Worm (Caenorhabditis elegans): ENCODE measurements around the gene scl-17.

scl-17 gene

DNA sequence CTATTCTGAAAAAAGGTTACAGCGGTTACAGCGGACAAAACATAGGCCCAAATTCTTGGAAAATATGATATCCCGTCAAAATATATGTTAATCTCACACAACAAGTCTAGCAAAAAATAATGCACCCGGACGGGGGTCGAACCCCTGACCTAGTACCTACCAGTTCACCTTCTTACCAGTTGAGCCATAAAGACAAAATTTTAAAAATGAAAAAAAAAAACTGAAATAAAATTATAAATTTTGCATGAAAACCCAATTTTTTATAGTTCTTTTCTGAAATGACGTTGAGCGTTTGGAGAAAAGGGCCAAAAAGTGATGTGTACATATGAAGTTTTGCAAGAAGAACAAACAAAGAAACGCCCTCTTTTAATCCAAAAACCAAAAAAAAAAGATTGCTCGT, 37.4 kb downstream of the scl-17 start:
- TF ChIP-seq fkh-6 (tag; optimal IDR thresholded peaks at IDR 0.05) (no peak), lim-6 (tag; optimal IDR thresholded peaks at IDR 0.05) (no peak), nfya-1 (tag; optimal IDR thresholded peaks at IDR 0.05) (no peak), hlh-13 (GFP tag; optimal IDR thresholded peaks at IDR 0.05) (no peak), hlh-30 (tag; optimal IDR thresholded peaks at IDR 0.05; ENCODE audit: insufficient read depth) (no peak), sox-4 (tag; optimal IDR thresholded peaks at IDR 0.05) (no peak), ceh-34 (tag; optimal IDR thresholded peaks at IDR 0.05) (no peak), ceh-30 (tag; optimal IDR thresholded peaks at IDR 0.05) (no peak), npax-4 (tag; optimal IDR thresholded peaks at IDR 0.05) (no peak), ceh-45 (GFP tag; IDR thresholded peaks at IDR 0.05) (no peak), pax-1 (tag; optimal IDR thresholded peaks at IDR 0.05) (no peak), ttx-3 (tag; optimal IDR thresholded peaks at IDR 0.05) (no peak)

DNA sequence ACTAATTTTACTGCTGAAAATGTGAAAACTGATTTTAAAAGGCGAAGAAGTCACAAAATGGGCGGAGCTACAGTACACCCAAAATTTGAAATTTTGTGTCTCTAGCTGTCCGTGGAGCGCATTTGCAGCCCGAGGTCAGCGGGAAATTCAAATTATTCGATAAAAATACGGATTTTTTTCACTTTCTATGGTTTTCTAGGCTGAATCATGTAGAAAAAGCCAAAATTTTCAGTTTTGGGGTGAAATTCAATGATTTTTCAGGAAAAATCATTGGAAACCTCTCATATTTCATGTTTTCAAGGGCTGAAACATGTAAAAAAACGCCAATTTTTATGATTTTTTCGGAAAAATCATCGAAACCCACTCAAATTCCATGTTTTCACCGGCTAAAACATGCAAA, 45.8 kb downstream of the scl-17 start:
- TF ChIP-seq F13H6.1 (tag; optimal IDR thresholded peaks at IDR 0.05) (no peak), hlh-13 (GFP tag; optimal IDR thresholded peaks at IDR 0.05) (no peak), hlh-6 (tag; optimal IDR thresholded peaks at IDR 0.05) (no peak)
